Fruit fly (Drosophila melanogaster) whole organism, embryonic: ENCODE results near the gene CHES-1-like.
A peak's percentile ranks its signal among the peaks of the same experiment; 100 is the strongest.

Experiments used
- Adf1 ChIP-seq: fragments of 200-800 bp; sonication (Bioruptor generic); IDR thresholded peaks from 2 replicates; pipeline ENCODE4 v1.3.6; 2022; ENCODE audit warnings: missing biosample characterization, missing genetic modification characterization
- Atf3 ChIP-seq: fragments of 200-800 bp; sonication (Bioruptor generic); optimal IDR thresholded peaks from 3 replicates; lab custom pipeline; 2016; ENCODE audit warnings: missing biosample characterization, missing genetic modification characterization
- Awh ChIP-seq: fragments of 200-800 bp; sonication (Bioruptor generic); IDR thresholded peaks from 2 replicates; pipeline ENCODE4, ENCODE4 v1.3.6; 2022; ENCODE audit warnings: missing biosample characterization, missing genetic modification characterization
- BtbVII ChIP-seq: fragments of 200-800 bp; sonication (Bioruptor generic); optimal IDR thresholded peaks from 3 replicates; lab custom pipeline; 2017; ENCODE audit warnings: missing biosample characterization, mild to moderate bottlenecking, missing genetic modification characterization
- C15 ChIP-seq: fragments of 200-800 bp; sonication (Bioruptor generic); IDR thresholded peaks from 3 replicates; pipeline ENCODE4 v1.3.6; 2022; ENCODE audit warnings: missing biosample characterization, missing genetic modification characterization
- CG10366 ChIP-seq: fragments of 200-800 bp; sonication (Bioruptor generic); IDR thresholded peaks from 2 replicates; pipeline ENCODE4 v1.3.6; 2022; ENCODE audit warnings: missing biosample characterization, missing genetic modification characterization
- CG10431 ChIP-seq: fragments of 200-800 bp; sonication (Bioruptor generic); optimal IDR thresholded peaks from 3 replicates; lab custom pipeline; 2018; ENCODE audit warnings: missing biosample characterization, mild to moderate bottlenecking, missing genetic modification characterization
- CG12071 ChIP-seq: fragments of 200-800 bp; sonication (Bioruptor generic); optimal IDR thresholded peaks from 3 replicates; lab custom pipeline; 2018; ENCODE audit warnings: missing biosample characterization, mild to moderate bottlenecking, missing genetic modification characterization
- CG15269 ChIP-seq: fragments of 200-800 bp; sonication (Bioruptor generic); optimal IDR thresholded peaks from 2 replicates; lab custom pipeline; 2018; ENCODE audit warnings: missing biosample characterization, mild to moderate bottlenecking, missing genetic modification characterization, moderate library complexity
- CG15514 ChIP-seq: fragments of 200-800 bp; sonication (Bioruptor generic); optimal IDR thresholded peaks from 3 replicates; lab custom pipeline; 2017; ENCODE audit warnings: missing biosample characterization, missing genetic modification characterization, mild to moderate bottlenecking, moderate library complexity, missing genetic modification reagents
- CG1603 ChIP-seq: fragments of 200-800 bp; sonication (Bioruptor generic); optimal IDR thresholded peaks from 2 replicates; lab custom pipeline; 2019; ENCODE audit warnings: missing biosample characterization, mild to moderate bottlenecking, missing genetic modification characterization, moderate library complexity
- CG16863 ChIP-seq: fragments of 200-800 bp; sonication (Bioruptor generic); optimal IDR thresholded peaks from 3 replicates; lab custom pipeline; 2016; ENCODE audit warnings: missing biosample characterization, missing genetic modification characterization
- CG17385 ChIP-seq: fragments of 200-800 bp; sonication (Bioruptor generic); optimal IDR thresholded peaks from 3 replicates; lab custom pipeline; 2018; ENCODE audit warnings: missing biosample characterization, mild to moderate bottlenecking, missing genetic modification characterization
- CG2129 ChIP-seq: fragments of 200-800 bp; sonication (Bioruptor generic); IDR thresholded peaks from 2 replicates; pipeline ENCODE4 v1.3.6; 2022; ENCODE audit warnings: missing biosample characterization, missing genetic modification characterization; ENCODE audit not compliant: partially characterized antibody
- CG30431 ChIP-seq: fragments of 200-800 bp; sonication (Bioruptor generic); optimal IDR thresholded peaks from 2 replicates; lab custom pipeline; 2017; ENCODE audit warnings: missing biosample characterization, missing genetic modification characterization
- CG33557 ChIP-seq: fragments of 200-800 bp; sonication (Bioruptor generic); optimal IDR thresholded peaks from 2 replicates; lab custom pipeline; 2019; ENCODE audit warnings: missing biosample characterization, mild to moderate bottlenecking, missing genetic modification characterization, moderate library complexity
- CG34422 ChIP-seq: fragments of 200-800 bp; sonication (Bioruptor generic); IDR thresholded peaks from 3 replicates; pipeline ENCODE4 v1.3.6; 2022; ENCODE audit warnings: missing biosample characterization, missing genetic modification characterization
- CG4282 ChIP-seq: fragments of 200-800 bp; sonication (Bioruptor generic); optimal IDR thresholded peaks from 2 replicates; lab custom pipeline; 2016; ENCODE audit warnings: missing biosample characterization, missing genetic modification characterization
- CG6683 ChIP-seq: fragments of 200-800 bp; sonication (Bioruptor generic); optimal IDR thresholded peaks from 2 replicates; lab custom pipeline; 2017; ENCODE audit warnings: missing biosample characterization, mild to moderate bottlenecking, missing genetic modification characterization, missing genetic modification reagents
- CG8924 ChIP-seq: fragments of 200-800 bp; optimal IDR thresholded peaks from 3 replicates; lab custom pipeline; 2019; ENCODE audit warnings: missing biosample characterization, mild to moderate bottlenecking, missing genetic modification characterization, moderate library complexity
- Doc3 ChIP-seq: fragments of 200-800 bp; sonication (Bioruptor generic); IDR thresholded peaks from 3 replicates; pipeline ENCODE4 v1.3.6; 2022; ENCODE audit warnings: missing biosample characterization, missing genetic modification characterization; ENCODE audit not compliant: partially characterized antibody
- Dref ChIP-seq: fragments of 200-800 bp; sonication (Bioruptor generic); IDR thresholded peaks from 2 replicates; pipeline ENCODE4 v1.3.6; 2022; ENCODE audit warnings: missing biosample characterization, missing genetic modification characterization
- Fer1 ChIP-seq: fragments of 200-800 bp; sonication (Bioruptor generic); optimal IDR thresholded peaks from 2 replicates; lab custom pipeline; 2017; ENCODE audit warnings: missing biosample characterization, mild to moderate bottlenecking, missing genetic modification characterization
- HmgZ ChIP-seq: fragments of 200-800 bp; sonication (Bioruptor generic); optimal IDR thresholded peaks from 2 replicates; lab custom pipeline; 2018; ENCODE audit warnings: missing biosample characterization, mild to moderate bottlenecking, missing genetic modification characterization
- Hr51 ChIP-seq, 2 experiments: fragments of 200-800 bp; sonication (Bioruptor generic); optimal IDR thresholded peaks; 2 replicates in 1 of 2; 3 replicates in 1 of 2; lab custom pipeline; 2016 to 2018; ENCODE audit warnings: missing biosample characterization in 2 of 2, missing genetic modification characterization in 2 of 2, mild to moderate bottlenecking in 1 of 2, moderate library complexity in 1 of 2
- Kr ChIP-seq: fragments of 200-800 bp; sonication (Bioruptor generic); optimal IDR thresholded peaks from 2 replicates; lab custom pipeline; 2017; ENCODE audit warnings: missing biosample characterization, mild to moderate bottlenecking, missing genetic modification characterization
- Lhr ChIP-seq: fragments of 200-800 bp; sonication (Bioruptor generic); optimal IDR thresholded peaks from 3 replicates; lab custom pipeline; 2017; ENCODE audit warnings: mild to moderate bottlenecking, missing biosample characterization, missing genetic modification reagents, missing genetic modification characterization
- Opbp ChIP-seq: fragments of 200-800 bp; sonication (Bioruptor generic); IDR thresholded peaks from 3 replicates; pipeline ENCODE4 v1.3.6; 2022; ENCODE audit warnings: missing biosample characterization, missing genetic modification characterization; ENCODE audit not compliant: partially characterized antibody
- Sin3A ChIP-seq: fragments of >200 bp; optimal IDR thresholded peaks from 2 replicates; lab custom pipeline; 2018
- Tbp ChIP-seq: fragments of >200 bp; optimal IDR thresholded peaks from 2 replicates; lab custom pipeline; 2018; ENCODE audit warnings: missing biosample characterization, missing genetic modification characterization
- aop ChIP-seq: fragments of 200-800 bp; sonication (Bioruptor generic); IDR thresholded peaks from 2 replicates; pipeline ENCODE4 v1.3.6; 2022; ENCODE audit warnings: missing biosample characterization, missing genetic modification characterization
- bowl ChIP-seq: fragments of 200-800 bp; sonication (Bioruptor generic); IDR thresholded peaks from 2 replicates; pipeline ENCODE4 v1.3.6; 2022; ENCODE audit warnings: missing biosample characterization, missing genetic modification characterization
- br ChIP-seq: fragments of >200 bp; optimal IDR thresholded peaks from 2 replicates; lab custom pipeline; 2017
- chn ChIP-seq: fragments of 200-800 bp; sonication (Bioruptor generic); optimal IDR thresholded peaks from 2 replicates; lab custom pipeline; 2016; ENCODE audit warnings: missing biosample characterization, missing genetic modification characterization
- cwo ChIP-seq: fragments of 200-800 bp; sonication (Bioruptor generic); optimal IDR thresholded peaks from 3 replicates; lab custom pipeline; 2017; ENCODE audit warnings: missing biosample characterization, missing genetic modification characterization, mild to moderate bottlenecking, moderate library complexity, missing genetic modification reagents
- fu2 ChIP-seq: fragments of 200-800 bp; sonication (Bioruptor generic); optimal IDR thresholded peaks from 2 replicates; lab custom pipeline; 2016; ENCODE audit warnings: missing biosample characterization, missing genetic modification characterization
- jigr1 ChIP-seq: fragments of 200-800 bp; sonication (Bioruptor generic); IDR thresholded peaks from 3 replicates; pipeline ENCODE4 v1.3.6; 2022; ENCODE audit warnings: missing biosample characterization, missing genetic modification characterization
- kni ChIP-seq: fragments of 200-800 bp; sonication (Bioruptor generic); optimal IDR thresholded peaks from 3 replicates; lab custom pipeline; 2017; ENCODE audit warnings: mild to moderate bottlenecking, missing biosample characterization, missing genetic modification reagents, missing genetic modification characterization
- luna ChIP-seq: fragments of 200-800 bp; sonication (Bioruptor generic); optimal IDR thresholded peaks from 2 replicates; lab custom pipeline; 2016; ENCODE audit warnings: missing biosample characterization, missing genetic modification characterization
- p53 ChIP-seq: fragments of 200-800 bp; sonication (Bioruptor generic); optimal IDR thresholded peaks from 2 replicates; lab custom pipeline; 2016; ENCODE audit warnings: missing biosample characterization, missing genetic modification characterization
- pb ChIP-seq: fragments of 200-800 bp; sonication (Bioruptor generic); optimal IDR thresholded peaks from 3 replicates; lab custom pipeline; 2016; ENCODE audit warnings: missing biosample characterization, missing genetic modification characterization
- pfk ChIP-seq: fragments of 200-800 bp; sonication (Bioruptor generic); optimal IDR thresholded peaks from 2 replicates; lab custom pipeline; 2018; ENCODE audit warnings: missing biosample characterization, mild to moderate bottlenecking, missing genetic modification characterization, moderate library complexity
- phol ChIP-seq: fragments of 200-800 bp; sonication (Bioruptor generic); optimal IDR thresholded peaks from 3 replicates; lab custom pipeline; 2018; ENCODE audit warnings: missing biosample characterization, mild to moderate bottlenecking, missing genetic modification characterization, moderate library complexity
- pnt ChIP-seq: fragments of 200-800 bp; sonication (Bioruptor generic); optimal IDR thresholded peaks from 3 replicates; lab custom pipeline; 2016; ENCODE audit warnings: missing biosample characterization, missing genetic modification characterization
- sisA ChIP-seq: fragments of 200-800 bp; sonication (Bioruptor generic); IDR thresholded peaks from 2 replicates; pipeline ENCODE4 v1.3.6; 2022; ENCODE audit warnings: missing biosample characterization, missing genetic modification characterization
- tna ChIP-seq: fragments of 200-800 bp; sonication (Bioruptor generic); IDR thresholded peaks from 2 replicates; pipeline ENCODE4 v1.3.6; 2022; ENCODE audit warnings: missing biosample characterization, missing genetic modification characterization; ENCODE audit not compliant: partially characterized antibody
- ttk ChIP-seq: fragments of 200-800 bp; sonication (Bioruptor generic); IDR thresholded peaks from 2 replicates; pipeline ENCODE4 v2.1.2; 2022; ENCODE audit warnings: missing biosample characterization, missing genetic modification characterization
- zen ChIP-seq: fragments of 200-800 bp; sonication (Bioruptor generic); optimal IDR thresholded peaks from 3 replicates; lab custom pipeline; 2018; ENCODE audit warnings: missing biosample characterization, mild to moderate bottlenecking, missing genetic modification characterization, moderate library complexity
- zfh1 ChIP-seq: fragments of 200-800 bp; sonication (Bioruptor generic); IDR thresholded peaks from 3 replicates; pipeline ENCODE4 v1.3.6; 2022; ENCODE audit warnings: missing biosample characterization, missing genetic modification characterization

Gene CHES-1-like

DNA sequence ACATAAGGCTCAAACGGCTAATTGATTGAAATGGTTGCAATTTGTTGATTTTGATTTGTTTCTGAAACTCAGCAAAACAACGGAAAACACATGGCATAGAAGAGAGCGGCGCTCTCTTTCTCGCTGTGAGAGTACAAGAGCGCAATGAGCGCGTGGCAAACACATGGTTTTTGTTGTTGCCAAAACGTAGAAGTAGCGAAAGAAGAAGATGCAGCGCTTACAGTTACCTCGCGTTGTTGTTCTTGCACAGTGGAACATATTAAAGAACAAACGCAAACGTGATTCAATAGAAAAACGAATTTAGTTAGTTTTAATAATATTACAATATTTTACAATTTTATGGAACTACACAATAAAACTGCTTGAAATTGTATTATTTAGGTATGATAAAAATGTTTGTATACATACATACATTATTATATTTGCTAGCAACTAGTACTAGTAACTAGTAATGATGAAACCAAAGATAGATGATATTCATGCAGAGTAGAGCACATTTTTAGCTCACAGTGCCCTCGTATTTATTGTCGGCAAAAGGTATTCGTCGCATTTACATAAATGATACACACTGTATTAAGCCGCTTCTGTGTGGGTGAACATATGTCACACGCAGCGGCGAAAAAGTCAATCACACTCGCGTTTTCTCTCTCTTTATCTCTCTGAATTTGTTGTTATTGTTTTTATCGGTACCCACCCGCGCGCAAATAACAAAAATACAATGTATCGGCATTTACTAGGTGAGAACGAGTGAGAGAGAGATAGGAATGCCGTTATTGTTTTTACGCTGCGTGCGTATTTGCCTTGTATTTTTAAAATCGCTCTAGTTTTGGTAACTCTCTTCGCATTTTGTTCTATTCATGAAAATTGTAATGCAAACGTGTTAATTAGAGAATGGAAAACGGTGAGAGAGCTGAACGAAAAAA is 3.7 kb downstream of the CHES-1-like start (continued):
- no peak for TF ChIP-seq tna (GFP tag; lab: Robert Waterston, UW)
- TF ChIP-seq CG1603 (tag; lab: Kevin White, UChicago): peak; percentile 78
- peak; percentile 81 for TF ChIP-seq CG4282 (GFP tag; lab: Kevin White, UChicago)
- TF ChIP-seq phol (tag; lab: Kevin White, UChicago): peak; percentile 96
- peak; percentile 55 for TF ChIP-seq kni (GFP tag; lab: Kevin White, UChicago)
- TF ChIP-seq CG30431 (GFP tag; lab: Kevin White, UChicago): peak; percentile 90
- TF ChIP-seq CG16863: peak; percentile 78
- TF ChIP-seq BtbVII (GFP tag; lab: Kevin White, UChicago): peak; percentile 94
- peak; percentile 97 for TF ChIP-seq CG8924
- peak; percentile 95 for TF ChIP-seq Fer1 (GFP tag; lab: Kevin White, UChicago)
- peak; percentile 83 for TF ChIP-seq CG33557 (GFP tag; lab: Kevin White, UChicago)
- no peak for TF ChIP-seq pfk (GFP tag; lab: Kevin White, UChicago)
- no peak for TF ChIP-seq Opbp (GFP tag; lab: Robert Waterston, UW)
- peak; percentile 91 for TF ChIP-seq CG6683 (GFP tag; lab: Kevin White, UChicago)
- peak; percentile 74 for TF ChIP-seq pnt (GFP tag; lab: Kevin White, UChicago)
- TF ChIP-seq br (lab: Kevin White, UChicago): no peak
- peak; percentile 93 for TF ChIP-seq CG17385
- TF ChIP-seq luna (GFP tag; lab: Kevin White, UChicago): no peak
- peak; percentile 90 for TF ChIP-seq chn (GFP tag; lab: Kevin White, UChicago)
- TF ChIP-seq cwo (GFP tag; lab: Kevin White, UChicago): peak; percentile 94
- TF ChIP-seq zfh1 (GFP tag; lab: Robert Waterston, UW): peak; percentile 87
- TF ChIP-seq Sin3A (lab: Kevin White, UChicago): no peak
- no peak for TF ChIP-seq Dref (GFP tag; lab: Robert Waterston, UW)
- peak; percentile 52 for TF ChIP-seq pb (GFP tag; lab: Kevin White, UChicago)
- TF ChIP-seq Kr: peak; percentile 52
- peak; percentile 95 for TF ChIP-seq CG15269
- peak; percentile 82 for TF ChIP-seq CG15514 (GFP tag; lab: Kevin White, UChicago)
- peak; percentile 84 for TF ChIP-seq Lhr (GFP tag; lab: Kevin White, UChicago)
- peak; percentile 2; the same call in 1 of the 2 replicates for TF ChIP-seq Adf1 (GFP tag; lab: Robert Waterston, UW)
- TF ChIP-seq HmgZ: peak; percentile 88
- no peak for TF ChIP-seq CG2129 (GFP tag; lab: Robert Waterston, UW)
- peak; percentile 24; the same call in 1 of the 3 replicates for TF ChIP-seq C15 (GFP tag; lab: Robert Waterston, UW)
- peak; percentile 83 for TF ChIP-seq Awh (GFP tag; lab: Robert Waterston, UW)
- peak; percentile 80 for TF ChIP-seq ttk (GFP tag; lab: Robert Waterston, UW)
- TF ChIP-seq Atf3 (GFP tag; lab: Kevin White, UChicago): peak; percentile 63
- peak; percentile 81; the same call in 2 of the 3 replicates for TF ChIP-seq CG34422 (GFP tag; lab: Robert Waterston, UW)
- peak; percentile 85 for TF ChIP-seq zen
- peak; percentile 82 for TF ChIP-seq CG10431 (GFP tag; lab: Kevin White, UChicago)
- TF ChIP-seq Hr51 (GFP tag; optimal IDR thresholded peaks at IDR 0.05; lab: Kevin White, UChicago): peak; percentile 80 to 96
- no peak for TF ChIP-seq aop
- peak; percentile 65; the same call in 1 of the 2 replicates for TF ChIP-seq bowl (GFP tag; lab: Robert Waterston, UW)
- TF ChIP-seq fu2: peak; percentile 81
- peak; percentile 81 for TF ChIP-seq CG12071
- peak; percentile 86 for TF ChIP-seq sisA (GFP tag; lab: Robert Waterston, UW)
- TF ChIP-seq jigr1 (GFP tag; lab: Robert Waterston, UW): peak; percentile 80
- no peak for TF ChIP-seq Doc3 (GFP tag; lab: Robert Waterston, UW)
- TF ChIP-seq p53 (GFP tag; lab: Kevin White, UChicago): no peak
- no peak for TF ChIP-seq Tbp (GFP tag; lab: Kevin White, UChicago)
- TF ChIP-seq CG10366 (GFP tag; lab: Robert Waterston, UW): peak; percentile 81
